Worm (Caenorhabditis elegans): ENCODE results near the gene spe-6.

ce11 chrIII:11472861-11473260, 32.4 kb upstream of the spe-6 start:
- TF ChIP-seq cog-1 (tag; optimal IDR thresholded peaks at IDR 0.05) (no peak), tab-1 (GFP tag; IDR thresholded peaks at IDR 0.05) (no peak)
